Fruit fly (Drosophila melanogaster) S2 (cell line): ENCODE results near the gene CG7264.
A peak's percentile ranks its signal among the peaks of the same experiment; 100 is the strongest.

Experiments used
- CG8478 ChIP-seq: fragments of >200 bp; optimal IDR thresholded peaks from 2 replicates; lab custom pipeline; 2018
- CTCF ChIP-seq, 2 experiments: fragments of >200 bp; optimal IDR thresholded peaks; 2 replicates each; lab custom pipeline; 2018

- TF ChIP-seq CG8478 (lab: Kevin White, UChicago) (no peak), CTCF (optimal IDR thresholded peaks at IDR 0.05; lab: Kevin White, UChicago) (peak; percentile 67 to 70)
These were observed 24.1 kb downstream of the CG7264 start for dm6 chr3L:11852924-11853323.
